Fruit fly (Drosophila melanogaster) whole organism, embryonic: ENCODE data around the gene lin-52.

Experiments
- BtbVII ChIP-seq: fragments of 200-800 bp; sonication (Bioruptor generic); optimal IDR thresholded peaks from 3 replicates; lab custom pipeline; 2017; ENCODE audit warnings: missing biosample characterization, mild to moderate bottlenecking, missing genetic modification characterization
- CG11504 ChIP-seq: fragments of 200-800 bp; sonication (Bioruptor generic); optimal IDR thresholded peaks from 3 replicates; lab custom pipeline; 2019; ENCODE audit warnings: missing biosample characterization, mild to moderate bottlenecking, missing genetic modification characterization, moderate library complexity
- CG12744 ChIP-seq: fragments of 200-800 bp; sonication (Bioruptor generic); optimal IDR thresholded peaks from 2 replicates; lab custom pipeline; 2016; ENCODE audit warnings: missing biosample characterization, missing genetic modification characterization
- CG13775 ChIP-seq: fragments of 200-800 bp; sonication (Bioruptor generic); optimal IDR thresholded peaks from 3 replicates; lab custom pipeline; 2017; ENCODE audit warnings: missing biosample characterization, mild to moderate bottlenecking, missing genetic modification characterization
- CG14014 ChIP-seq: fragments of 200-800 bp; sonication (Bioruptor generic); IDR thresholded peaks from 2 replicates; pipeline ENCODE4 v1.3.6; 2022; ENCODE audit warnings: missing biosample characterization, missing genetic modification characterization
- CG14667 ChIP-seq: fragments of 200-800 bp; sonication (Bioruptor generic); IDR thresholded peaks from 2 replicates; pipeline ENCODE4 v1.3.6; 2022; ENCODE audit warnings: missing biosample characterization, missing genetic modification characterization
- CG15479 ChIP-seq: fragments of 200-800 bp; sonication (Bioruptor generic); optimal IDR thresholded peaks from 3 replicates; lab custom pipeline; 2019; ENCODE audit warnings: missing biosample characterization, mild to moderate bottlenecking, missing genetic modification characterization, moderate library complexity
- CG17612 ChIP-seq: fragments of 200-800 bp; sonication (Bioruptor generic); IDR thresholded peaks from 2 replicates; pipeline ENCODE4 v1.3.6; 2022; ENCODE audit warnings: missing biosample characterization, missing genetic modification characterization
- CG18011 ChIP-seq: fragments of 200-800 bp; sonication (Bioruptor generic); optimal IDR thresholded peaks from 2 replicates; lab custom pipeline; 2017; ENCODE audit warnings: missing biosample characterization, missing genetic modification characterization, mild to moderate bottlenecking, moderate library complexity, missing genotype
- CG30403 ChIP-seq: fragments of 200-800 bp; sonication (Bioruptor generic); optimal IDR thresholded peaks from 3 replicates; lab custom pipeline; 2016; ENCODE audit warnings: missing biosample characterization, missing genetic modification characterization
- CG31441 ChIP-seq: fragments of 200-800 bp; sonication (Bioruptor generic); IDR thresholded peaks from 2 replicates; pipeline ENCODE4 v1.3.6; 2022; ENCODE audit warnings: missing biosample characterization, missing genetic modification characterization
- CG3163 ChIP-seq: fragments of 200-800 bp; sonication (Bioruptor generic); optimal IDR thresholded peaks from 3 replicates; lab custom pipeline; 2016; ENCODE audit warnings: missing biosample characterization, missing genetic modification characterization
- CG4360 ChIP-seq: fragments of 200-800 bp; sonication (Bioruptor generic); IDR thresholded peaks from 2 replicates; pipeline ENCODE4 v1.3.6; 2022; ENCODE audit warnings: missing biosample characterization, missing genetic modification characterization
- CG7372 ChIP-seq: fragments of 200-800 bp; sonication (Bioruptor generic); IDR thresholded peaks from 2 replicates; pipeline ENCODE4 v1.3.6; 2022; ENCODE audit warnings: missing biosample characterization, missing genetic modification characterization
- CG8290 ChIP-seq, 3 experiments: fragments of 200-800 bp; sonication (Bioruptor generic); optimal IDR thresholded peaks; 2 replicates each; lab custom pipeline; 2016 to 2019; ENCODE audit warnings: missing biosample characterization in 3 of 3, missing genetic modification characterization in 3 of 3, mild to moderate bottlenecking in 2 of 3, moderate library complexity in 1 of 3
- D19B ChIP-seq: fragments of 200-800 bp; sonication (Bioruptor generic); optimal IDR thresholded peaks from 2 replicates; lab custom pipeline; 2017; ENCODE audit warnings: missing biosample characterization, mild to moderate bottlenecking, missing genetic modification characterization
- Ets65A ChIP-seq: fragments of 200-800 bp; sonication (Bioruptor generic); peaks from one replicate; lab custom pipeline; 2016; ENCODE audit warnings: missing biosample characterization, missing genetic modification characterization
- Hr39 ChIP-seq: fragments of >200 bp; optimal IDR thresholded peaks from 2 replicates; lab custom pipeline; 2017
- Lpt ChIP-seq: fragments of >200 bp; optimal IDR thresholded peaks from 2 replicates; lab custom pipeline; 2018; ENCODE audit warnings: missing biosample characterization, missing genetic modification characterization
- Max ChIP-seq: fragments of 200-800 bp; sonication (Bioruptor generic); optimal IDR thresholded peaks from 2 replicates; lab custom pipeline; 2016; ENCODE audit warnings: missing biosample characterization, mild to moderate bottlenecking, missing genetic modification characterization
- Med ChIP-seq: fragments of 200-800 bp; sonication (Bioruptor generic); peaks from one replicate; lab custom pipeline; 2016; ENCODE audit warnings: missing biosample characterization, missing genetic modification characterization, mild to moderate bottlenecking, inconsistent platforms, moderate library complexity
- NC2β ChIP-seq: fragments of 200-800 bp; sonication (Bioruptor generic); optimal IDR thresholded peaks from 2 replicates; lab custom pipeline; 2016; ENCODE audit warnings: missing biosample characterization, missing genetic modification characterization
- Oaz ChIP-seq: fragments of 200-800 bp; sonication (Bioruptor generic); IDR thresholded peaks from 2 replicates; pipeline ENCODE4 v1.3.6; 2022; ENCODE audit warnings: missing biosample characterization, missing genetic modification characterization
- Optix ChIP-seq: fragments of 200-800 bp; sonication (Bioruptor generic); IDR thresholded peaks from 3 replicates; pipeline ENCODE4 v1.3.6; 2022; ENCODE audit warnings: missing biosample characterization, missing genetic modification characterization
- Sox100B ChIP-seq: fragments of 200-800 bp; sonication (Bioruptor generic); optimal IDR thresholded peaks from 3 replicates; lab custom pipeline; 2018; ENCODE audit warnings: missing biosample characterization, mild to moderate bottlenecking, missing genetic modification characterization
- TFAM ChIP-seq: fragments of 200-800 bp; sonication (Bioruptor generic); optimal IDR thresholded peaks from 2 replicates; lab custom pipeline; 2017; ENCODE audit warnings: missing biosample characterization, missing genetic modification characterization, inconsistent platforms
- Trl ChIP-seq, 3 experiments: fragments of >200 bp in 2 of 3; fragments of 200-800 bp in 1 of 3; sonication (Bioruptor generic) in 1 of 3; optimal IDR thresholded peaks; 2 replicates in 1 of 3; 3 replicates in 2 of 3; lab custom pipeline; 2016 to 2017; ENCODE audit warnings: missing biosample characterization in 1 of 3, missing genetic modification characterization in 1 of 3
- ara ChIP-seq: fragments of 200-800 bp; sonication (Bioruptor generic); IDR thresholded peaks from 2 replicates; pipeline ENCODE4 v1.3.6; 2022; ENCODE audit warnings: missing biosample characterization, missing genetic modification characterization
- ase ChIP-seq: fragments of 200-800 bp; sonication (Bioruptor generic); IDR thresholded peaks from 3 replicates; pipeline ENCODE4 v1.3.6; 2022; ENCODE audit warnings: missing biosample characterization, missing genetic modification characterization
- bcd ChIP-seq: fragments of 200-800 bp; sonication (Bioruptor generic); optimal IDR thresholded peaks from 2 replicates; lab custom pipeline; 2017; ENCODE audit warnings: missing biosample characterization, mild to moderate bottlenecking, missing genetic modification characterization
- cad ChIP-seq: fragments of >200 bp; optimal IDR thresholded peaks from 2 replicates; lab custom pipeline; 2017; ENCODE audit warnings: missing biosample characterization, missing genetic modification characterization
- cg ChIP-seq: fragments of 200-800 bp; sonication (Bioruptor generic); optimal IDR thresholded peaks from 3 replicates; lab custom pipeline; 2019; ENCODE audit warnings: missing biosample characterization, mild to moderate bottlenecking, missing genetic modification characterization, moderate library complexity
- chinmo ChIP-seq: fragments of 200-800 bp; sonication (Bioruptor generic); IDR thresholded peaks from 4 replicates; pipeline ENCODE4 v1.3.6; 2022; ENCODE audit warnings: missing biosample characterization, missing genetic modification characterization; ENCODE audit not compliant: partially characterized antibody
- dati ChIP-seq: fragments of 200-800 bp; sonication (Bioruptor generic); IDR thresholded peaks from 2 replicates; pipeline ENCODE4 v1.3.6; 2022; ENCODE audit warnings: missing biosample characterization, missing genetic modification characterization
- disco-r ChIP-seq: fragments of 200-800 bp; sonication (Bioruptor generic); optimal IDR thresholded peaks from 2 replicates; lab custom pipeline; 2016; ENCODE audit warnings: missing biosample characterization, missing genetic modification characterization
- ems ChIP-seq: fragments of 200-800 bp; sonication (Bioruptor generic); optimal IDR thresholded peaks from 3 replicates; lab custom pipeline; 2016; ENCODE audit warnings: missing biosample characterization, missing genetic modification characterization
- gcm ChIP-seq: fragments of 200-800 bp; sonication (Bioruptor generic); optimal IDR thresholded peaks from 2 replicates; lab custom pipeline; 2019; ENCODE audit warnings: missing biosample characterization, mild to moderate bottlenecking, missing genetic modification characterization, moderate library complexity
- grn ChIP-seq: fragments of 200-800 bp; sonication (Bioruptor generic); optimal IDR thresholded peaks from 3 replicates; lab custom pipeline; 2017; ENCODE audit warnings: missing biosample characterization, missing genetic modification characterization
- gro ChIP-seq: fragments of 200-800 bp; sonication (Bioruptor generic); optimal IDR thresholded peaks from 2 replicates; lab custom pipeline; 2016; ENCODE audit warnings: missing biosample characterization, missing genetic modification characterization
- gsb ChIP-seq: fragments of 200-800 bp; sonication (Bioruptor generic); IDR thresholded peaks from 2 replicates; pipeline ENCODE4 v1.3.6; 2022; ENCODE audit warnings: missing biosample characterization, missing genetic modification characterization
- nmo ChIP-seq: fragments of 200-800 bp; sonication (Bioruptor generic); optimal IDR thresholded peaks from 2 replicates; lab custom pipeline; 2018; ENCODE audit warnings: missing biosample characterization, mild to moderate bottlenecking, missing genetic modification characterization, moderate library complexity
- pfk ChIP-seq: fragments of 200-800 bp; sonication (Bioruptor generic); optimal IDR thresholded peaks from 2 replicates; lab custom pipeline; 2018; ENCODE audit warnings: missing biosample characterization, mild to moderate bottlenecking, missing genetic modification characterization, moderate library complexity
- ro ChIP-seq: fragments of 200-800 bp; sonication (Bioruptor generic); IDR thresholded peaks from 2 replicates; pipeline ENCODE4 v1.3.6; 2022; ENCODE audit warnings: missing biosample characterization, missing genetic modification characterization
- sc ChIP-seq, 3 experiments: fragments of >200 bp in 2 of 3; fragments of 200-800 bp in 1 of 3; sonication (Bioruptor generic) in 1 of 3; optimal IDR thresholded peaks; 2 replicates in 2 of 3; 3 replicates in 1 of 3; lab custom pipeline; 2017; ENCODE audit warnings: mild to moderate bottlenecking in 1 of 3, missing biosample characterization in 1 of 3, missing genetic modification characterization in 1 of 3, missing genetic modification reagents in 1 of 3
- sens ChIP-seq: fragments of 200-800 bp; sonication (Bioruptor generic); peaks from one replicate; lab custom pipeline; 2016; ENCODE audit warnings: missing biosample characterization, missing genetic modification characterization
- ssp ChIP-seq: fragments of 200-800 bp; sonication (Bioruptor generic); IDR thresholded peaks from 2 replicates; pipeline ENCODE4 v1.3.6; 2022; ENCODE audit warnings: missing biosample characterization, missing genetic modification characterization
- twi ChIP-seq: fragments of 200-800 bp; optimal IDR thresholded peaks from 2 replicates; lab custom pipeline; 2019; ENCODE audit warnings: missing biosample characterization, mild to moderate bottlenecking, missing genetic modification characterization, moderate library complexity

The lin-52 gene

DNA sequence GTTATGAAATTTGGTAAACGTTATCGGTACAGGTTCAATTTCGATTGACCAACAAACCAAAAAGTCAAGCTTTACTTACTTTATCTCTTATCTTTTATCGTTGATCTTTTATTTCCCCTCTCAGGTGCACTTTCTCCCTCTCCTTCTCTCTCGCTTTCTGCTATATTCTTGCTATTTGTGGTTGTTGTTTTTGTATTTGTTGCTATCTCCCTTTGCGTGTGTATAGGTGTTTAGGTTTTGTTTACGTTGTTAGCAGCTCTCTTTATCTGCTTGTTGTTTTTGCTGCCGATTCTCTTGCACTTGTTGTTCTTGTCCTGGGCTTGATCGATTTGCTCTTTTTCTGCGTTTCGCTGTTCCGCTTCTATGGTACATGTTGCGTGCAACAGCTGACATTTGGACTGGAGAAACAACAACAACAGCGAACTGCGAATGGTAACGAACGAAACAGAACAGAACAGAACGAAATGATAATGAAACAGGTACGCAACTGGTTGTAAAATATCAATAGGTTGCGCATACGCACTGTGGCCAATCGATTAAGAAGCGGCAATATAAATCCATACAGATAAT is 10.4 kb downstream of the lin-52 start:
- TF ChIP-seq CG15479 (GFP tag; lab: Kevin White, UChicago) (peak; percentile 84), pfk (GFP tag; lab: Kevin White, UChicago) (peak; percentile 99), CG14667 (no peak), ase (no peak), CG3163 (GFP tag; lab: Kevin White, UChicago) (peak; percentile 83), Hr39 (lab: Kevin White, UChicago) (no peak), CG4360 (GFP tag; lab: Robert Waterston, UW) (peak; percentile 93), CG12744 (GFP tag; lab: Kevin White, UChicago) (no peak), chinmo (GFP tag; lab: Robert Waterston, UW) (0 out of 4 replicates have a peak, but pooled peaks have one; percentile 29), cg (GFP tag; lab: Kevin White, UChicago) (peak; percentile 60), Lpt (GFP tag; lab: Kevin White, UChicago) (no peak), gcm (GFP tag; lab: Kevin White, UChicago) (no peak), grn (GFP tag; lab: Kevin White, UChicago) (peak; percentile 90), TFAM (GFP tag; lab: Kevin White, UChicago) (no peak), Optix (GFP tag; lab: Robert Waterston, UW) (no peak), CG8290 (GFP tag; optimal IDR thresholded peaks at IDR 0.05; lab: Kevin White, UChicago) (no peak), CG8290 (tag; optimal IDR thresholded peaks at IDR 0.05; lab: Kevin White, UChicago) (peak in 1 of 2 experiments; percentile 65), BtbVII (GFP tag; lab: Kevin White, UChicago) (no peak), Trl (optimal IDR thresholded peaks at IDR 0.05; lab: Kevin White, UChicago) (peak; percentile 22 to 48), Trl (GFP tag; optimal IDR thresholded peaks at IDR 0.05; lab: Kevin White, UChicago) (no peak), CG11504 (tag; lab: Kevin White, UChicago) (peak; percentile 39), CG7372 (GFP tag; lab: Robert Waterston, UW) (peak; percentile 50; the same call in 1 of the 2 replicates)

DNA sequence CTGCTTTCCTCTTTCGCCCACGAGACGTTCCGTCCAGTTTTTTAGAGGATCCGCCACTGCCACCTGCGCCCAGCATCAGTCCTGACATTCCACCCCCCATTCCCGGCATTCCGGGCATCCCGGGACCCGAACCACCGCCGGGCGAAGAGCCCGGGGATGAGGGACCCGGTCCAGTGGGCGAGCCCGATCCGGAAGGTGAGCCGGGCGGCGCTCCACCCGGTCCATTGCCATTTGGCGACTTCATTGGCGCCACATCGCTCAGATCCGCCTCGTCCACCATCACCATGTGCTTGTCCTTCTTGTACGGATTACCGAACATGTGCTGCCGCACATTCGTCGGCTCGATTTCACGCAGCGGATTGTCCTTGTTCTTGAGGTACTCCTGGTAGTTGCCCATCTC is 13.1 kb downstream of the lin-52 start:
- peak; percentile 54 for TF ChIP-seq Med (GFP tag; lab: Kevin White, UChicago)
- TF ChIP-seq CG13775 (GFP tag; lab: Kevin White, UChicago), result no peak
- TF ChIP-seq CG30403 (GFP tag; lab: Kevin White, UChicago), result no peak

DNA sequence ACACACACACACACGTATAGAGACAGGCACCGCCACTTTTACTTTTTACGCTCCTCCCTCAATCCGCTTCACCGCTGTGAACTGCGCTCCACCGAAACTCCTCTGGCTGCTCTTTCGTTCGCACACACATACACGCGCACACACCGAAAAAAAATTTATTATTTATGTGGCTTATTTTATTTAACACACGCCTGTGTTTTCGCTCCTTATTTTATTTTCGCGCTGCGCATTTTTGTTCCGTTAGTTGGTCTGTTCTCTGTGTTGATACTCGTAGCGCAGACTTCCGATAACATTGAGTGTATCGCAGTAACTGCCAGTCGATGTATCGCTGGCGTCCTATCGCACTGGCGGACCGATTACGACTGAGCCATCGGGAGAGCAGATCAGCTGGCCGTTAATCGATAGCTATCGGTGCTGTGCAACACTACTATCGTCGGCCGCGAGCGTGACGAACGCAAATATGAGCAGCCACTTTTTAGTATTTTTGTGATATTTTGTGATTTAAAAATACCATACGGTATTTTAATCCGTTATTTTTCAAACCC is 17.0 kb downstream of the lin-52 start, which contains the start of gene Snx27:
Gene Snx27 (minus strand): TSS at position 356 of the 545 bp plus-strand sequence.
- TF ChIP-seq sens (GFP tag; lab: Kevin White, UChicago) (peak; percentile 89), CG14014 (GFP tag; lab: Robert Waterston, UW) (no peak; the same call in 1 of the 2 replicates), Ets65A (GFP tag; lab: Kevin White, UChicago) (peak; percentile 95), NC2β (GFP tag; lab: Kevin White, UChicago) (peak; percentile 62), ara (no peak), CG31441 (peak; percentile 39; the same call in 1 of the 2 replicates), ase (no peak), Oaz (GFP tag; lab: Robert Waterston, UW) (no peak), Sox100B (no peak), sc (optimal IDR thresholded peaks at IDR 0.05; lab: Kevin White, UChicago) (no peak), sc (GFP tag; optimal IDR thresholded peaks at IDR 0.05; lab: Kevin White, UChicago) (no peak), dati (GFP tag; lab: Robert Waterston, UW) (no peak), CG17612 (GFP tag; lab: Robert Waterston, UW) (no peak), CG18011 (GFP tag; lab: Kevin White, UChicago) (no peak), ems (GFP tag; lab: Kevin White, UChicago) (peak; percentile 31), D19B (no peak), twi (tag; lab: Kevin White, UChicago) (no peak), bcd (GFP tag; lab: Kevin White, UChicago) (peak; percentile 53), nmo (peak; percentile 65), Max (GFP tag; lab: Kevin White, UChicago) (no peak), ssp (peak; percentile 57), gro (GFP tag; lab: Kevin White, UChicago) (peak; percentile 83), disco-r (GFP tag; lab: Kevin White, UChicago) (no peak), ro (GFP tag; lab: Robert Waterston, UW) (no peak), gsb (GFP tag; lab: Robert Waterston, UW) (no peak), cad (GFP tag; lab: Kevin White, UChicago) (no peak)
